Fruit fly (Drosophila melanogaster) whole organism, wandering third instar larva: ENCODE measurements around the gene CG15375.

ENCODE experiments used
- CG32264 ChIP-seq: fragments of 200-800 bp; sonication (Bioruptor generic); optimal IDR thresholded peaks from 2 replicates; lab custom pipeline; 2016; ENCODE audit warnings: missing biosample characterization, missing genetic modification characterization
- Myc ChIP-seq: fragments of >200 bp; optimal IDR thresholded peaks from 2 replicates; lab custom pipeline; 2017
- OdsH ChIP-seq: fragments of 200-800 bp; sonication (Bioruptor generic); optimal IDR thresholded peaks from 2 replicates; lab custom pipeline; 2016; ENCODE audit warnings: missing biosample characterization, mild to moderate bottlenecking, missing genetic modification characterization
- Rel ChIP-seq, 2 experiments: fragments of 200-800 bp; sonication (Bioruptor generic) in 1 of 2; optimal IDR thresholded peaks; 2 replicates in 1 of 2; 3 replicates in 1 of 2; lab custom pipeline; 2016 to 2019; ENCODE audit warnings: mild to moderate bottlenecking in 2 of 2, missing biosample characterization in 2 of 2, missing genetic modification characterization in 2 of 2, moderate library complexity in 1 of 2
- Sp1 ChIP-seq: fragments of 200-800 bp; sonication (Bioruptor generic); optimal IDR thresholded peaks from 3 replicates; lab custom pipeline; 2019; ENCODE audit warnings: missing biosample characterization, mild to moderate bottlenecking, missing genetic modification characterization, moderate library complexity
- brk ChIP-seq: fragments of 200-800 bp; sonication (Bioruptor generic); optimal IDR thresholded peaks from 2 replicates; lab custom pipeline; 2016; ENCODE audit warnings: missing biosample characterization, mild to moderate bottlenecking, missing genetic modification characterization
- dsf ChIP-seq: sonication (Bioruptor generic); optimal IDR thresholded peaks from 2 replicates; lab custom pipeline; 2016; ENCODE audit warnings: missing biosample characterization, missing genetic modification characterization, borderline replicate concordance
- fru ChIP-seq: fragments of 200-800 bp; sonication (Bioruptor generic); optimal IDR thresholded peaks from 3 replicates; lab custom pipeline; 2016; ENCODE audit warnings: missing biosample characterization, mild to moderate bottlenecking, missing genetic modification characterization
- h ChIP-seq: fragments of 200-800 bp; sonication (Bioruptor generic); optimal IDR thresholded peaks from 3 replicates; lab custom pipeline; 2016; ENCODE audit warnings: missing biosample characterization, mild to moderate bottlenecking, missing genetic modification characterization
- sage ChIP-seq: fragments of 200-800 bp; sonication (Bioruptor generic); optimal IDR thresholded peaks from 2 replicates; lab custom pipeline; 2016; ENCODE audit warnings: missing biosample characterization, mild to moderate bottlenecking, missing genetic modification characterization
- tai ChIP-seq: sonication (Bioruptor generic); optimal IDR thresholded peaks from 2 replicates; lab custom pipeline; 2016; ENCODE audit warnings: missing biosample characterization, missing genetic modification characterization

DNA sequence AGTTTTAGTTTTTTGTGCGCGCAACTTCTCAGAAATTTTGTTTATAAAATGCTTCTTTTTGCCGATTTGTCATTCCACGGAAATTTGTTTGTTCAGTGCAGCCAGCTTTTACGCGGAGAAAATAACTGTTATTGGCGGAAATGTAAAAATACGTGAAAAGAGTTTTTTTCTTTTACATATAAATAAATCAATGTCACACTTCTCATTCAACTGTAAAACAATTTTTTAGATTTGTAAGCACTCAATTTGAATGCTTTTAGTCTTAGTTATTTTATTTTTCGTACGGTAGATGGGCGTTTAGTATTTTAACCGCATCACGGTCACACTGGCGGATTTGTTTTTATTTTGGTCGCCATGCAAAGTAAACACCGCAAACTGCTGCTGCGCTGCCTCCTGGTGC lies 3.0 kb downstream of the CG15375 start, which contains the start of the genes Xpac and brn:
- TF ChIP-seq h (GFP tag; lab: Kevin White, UChicago) = no peak
- TF ChIP-seq Rel (GFP tag; optimal IDR thresholded peaks at IDR 0.05; lab: Kevin White, UChicago) = no peak
- TF ChIP-seq Rel (tag; optimal IDR thresholded peaks at IDR 0.05; lab: Kevin White, UChicago) = peak; percentile 3
- no peak for TF ChIP-seq Sp1 (GFP tag; lab: Kevin White, UChicago)
- no peak for TF ChIP-seq dsf (GFP tag; lab: Kevin White, UChicago)
- no peak for TF ChIP-seq brk (GFP tag; lab: Kevin White, UChicago)
- TF ChIP-seq sage (GFP tag; lab: Kevin White, UChicago) = no peak
- TF ChIP-seq tai = no peak
- TF ChIP-seq CG32264 = no peak
- TF ChIP-seq Myc (lab: Kevin White, UChicago) = no peak
- TF ChIP-seq fru (GFP tag; lab: Kevin White, UChicago) = no peak
- TF ChIP-seq OdsH (GFP tag; lab: Kevin White, UChicago) = no peak
